Worm (Caenorhabditis elegans) whole organism, L1 larva: Measurements from ENCODE around the gene F29A7.3.

ENCODE experiments used
- C34B4.2 ChIP-seq: sonication (generic microtip); optimal IDR thresholded peaks from 2 replicates; lab custom pipeline; 2017; ENCODE audit warnings: mild to moderate bottlenecking, missing genetic modification characterization, missing compliant biosample characterization
- F16B12.6 ChIP-seq: fragments of 150-350 bp; optimal IDR thresholded peaks from 2 replicates; lab custom pipeline; 2014; ENCODE audit warnings: missing biosample characterization, missing genetic modification characterization
- Y116A8C.19 ChIP-seq: sonication (generic microtip); optimal IDR thresholded peaks from 2 replicates; lab custom pipeline; 2016; ENCODE audit warnings: missing compliant biosample characterization, missing genetic modification characterization, borderline replicate concordance
- aha-1 ChIP-seq: fragments of 150-350 bp; optimal IDR thresholded peaks from 2 replicates; lab custom pipeline; 2014; ENCODE audit warnings: missing biosample characterization, missing genetic modification characterization
- alr-1 ChIP-seq: fragments of 200-800 bp; sonication (Bioruptor generic); optimal IDR thresholded peaks from 2 replicates; lab custom pipeline; 2018; ENCODE audit warnings: borderline replicate concordance, mild to moderate bottlenecking, missing genetic modification characterization, missing compliant biosample characterization
- aly-2 ChIP-seq: fragments of 150-350 bp; optimal IDR thresholded peaks from 2 replicates; lab custom pipeline; 2014; ENCODE audit warnings: missing biosample characterization, missing genetic modification characterization
- blmp-1 ChIP-seq: fragments of 150-350 bp; optimal IDR thresholded peaks from 2 replicates; lab custom pipeline; 2014; ENCODE audit warnings: missing biosample characterization, missing genetic modification characterization
- ceh-8 ChIP-seq: fragments of 200-800 bp; sonication (Bioruptor generic); optimal IDR thresholded peaks from 2 replicates; lab custom pipeline; 2018; ENCODE audit warnings: mild to moderate bottlenecking, missing genetic modification characterization, moderate library complexity, missing compliant biosample characterization
- ceh-82 ChIP-seq, 3 experiments: fragments of 150-350 bp in 1 of 3; sonication (generic microtip) in 2 of 3; optimal IDR thresholded peaks; 2 replicates each; lab custom pipeline; 2014 to 2017; ENCODE audit warnings: missing biosample characterization in 3 of 3, missing genetic modification characterization in 3 of 3
- ceh-88 ChIP-seq: fragments of 200-800 bp; sonication (Bioruptor generic); IDR thresholded peaks from 2 replicates; pipeline ENCODE4 v1.3.6; 2022; ENCODE audit warnings: missing genetic modification characterization, missing compliant biosample characterization
- ceh-90 ChIP-seq: sonication (generic microtip); optimal IDR thresholded peaks from 2 replicates; lab custom pipeline; 2016; ENCODE audit warnings: missing genetic modification characterization, missing compliant biosample characterization
- dpl-1 ChIP-seq, 3 experiments: fragments of 150-350 bp in 2 of 3; sonication (generic microtip) in 1 of 3; optimal IDR thresholded peaks; 2 replicates each; lab custom pipeline; 2014 to 2017; ENCODE audit warnings: missing biosample characterization in 3 of 3, missing genetic modification characterization in 3 of 3, missing genetic modification reagents in 3 of 3
- dsc-1 ChIP-seq: sonication (generic microtip); optimal IDR thresholded peaks from 2 replicates; lab custom pipeline; 2016; ENCODE audit warnings: mild to moderate bottlenecking, missing genetic modification characterization, missing compliant biosample characterization
- efl-1 ChIP-seq, 4 experiments: fragments of 150-350 bp; optimal IDR thresholded peaks in 3 of 4; peaks in 1 of 4; 1 replicate in 1 of 4; 2 replicates in 3 of 4; lab custom pipeline; 2014; ENCODE audit warnings: missing biosample characterization in 2 of 4, missing genetic modification characterization in 2 of 4, missing genetic modification reagents in 2 of 4
- efl-3 ChIP-seq: fragments of 200-800 bp; sonication (Bioruptor generic); optimal IDR thresholded peaks from 2 replicates; lab custom pipeline; 2018; ENCODE audit warnings: mild to moderate bottlenecking, missing genetic modification characterization, missing compliant biosample characterization
- egl-27 ChIP-seq, 2 experiments: fragments of 150-350 bp in 1 of 2; sonication (generic microtip); optimal IDR thresholded peaks; 3 replicates each; lab custom pipeline; 2017 to 2018; ENCODE audit warnings: missing biosample characterization in 2 of 2, missing genetic modification characterization in 2 of 2, missing genetic modification reagents in 2 of 2
- ets-5 ChIP-seq: fragments of 200-800 bp; sonication (Bioruptor generic); IDR thresholded peaks from 2 replicates; pipeline ENCODE4 v1.3.6; 2022; ENCODE audit warnings: missing genetic modification characterization, missing compliant biosample characterization
- fkh-10 ChIP-seq: sonication (generic microtip); optimal IDR thresholded peaks from 2 replicates; lab custom pipeline; 2017; ENCODE audit warnings: missing biosample characterization, missing genetic modification reagents, missing genetic modification characterization
- fkh-4 ChIP-seq: sonication (generic microtip); optimal IDR thresholded peaks from 2 replicates; lab custom pipeline; 2016; ENCODE audit warnings: missing compliant biosample characterization, missing genetic modification characterization, borderline replicate concordance
- fos-1 ChIP-seq: fragments of 150-350 bp; optimal IDR thresholded peaks from 2 replicates; lab custom pipeline; 2014; ENCODE audit warnings: missing biosample characterization, missing genetic modification characterization
- grh-1 ChIP-seq: fragments of 200-800 bp; sonication (Bioruptor generic); IDR thresholded peaks from 2 replicates; pipeline ENCODE4 v1.3.6; 2022; ENCODE audit warnings: missing genetic modification reagents, missing genetic modification characterization, missing compliant biosample characterization
- hlh-17 ChIP-seq: fragments of 200-800 bp; sonication (Bioruptor generic); optimal IDR thresholded peaks from 2 replicates; lab custom pipeline; 2018; ENCODE audit warnings: missing genetic modification characterization, mild to moderate bottlenecking, missing compliant biosample characterization, moderate library complexity, borderline replicate concordance
- hpl-2 ChIP-seq: fragments of 150-350 bp; optimal IDR thresholded peaks from 2 replicates; lab custom pipeline; 2014; ENCODE audit warnings: missing biosample characterization, missing genetic modification reagents, missing genetic modification characterization
- isw-1 ChIP-seq: fragments of 200-800 bp; sonication (Bioruptor generic); IDR thresholded peaks from 2 replicates; pipeline ENCODE4 v1.3.6; 2022; ENCODE audit warnings: missing genetic modification characterization, missing compliant biosample characterization
- lin-13 ChIP-seq: fragments of 150-350 bp; optimal IDR thresholded peaks from 2 replicates; lab custom pipeline; 2014; ENCODE audit warnings: missing biosample characterization, missing genetic modification reagents, missing genetic modification characterization
- lin-14 ChIP-seq: fragments of 200-800 bp; sonication (Bioruptor generic); optimal IDR thresholded peaks from 2 replicates; lab custom pipeline; 2018; ENCODE audit warnings: mild to moderate bottlenecking, missing genetic modification characterization, moderate library complexity, missing compliant biosample characterization
- lin-15B ChIP-seq: fragments of 150-350 bp; sonication (generic microtip); optimal IDR thresholded peaks from 3 replicates; lab custom pipeline; 2014; ENCODE audit warnings: missing biosample characterization, missing genetic modification characterization
- lin-35 ChIP-seq, 2 experiments: fragments of 150-350 bp; optimal IDR thresholded peaks; 2 replicates each; lab custom pipeline; 2014; ENCODE audit warnings: missing biosample characterization in 2 of 2, missing genetic modification characterization in 2 of 2, missing genetic modification reagents in 2 of 2
- mdl-1 ChIP-seq, 2 experiments: fragments of 150-350 bp; optimal IDR thresholded peaks; 2 replicates each; lab custom pipeline; 2014 to 2017; ENCODE audit warnings: missing biosample characterization in 2 of 2, missing genetic modification characterization in 2 of 2, inconsistent platforms in 1 of 2
- mef-2 ChIP-seq: fragments of 150-350 bp; optimal IDR thresholded peaks from 2 replicates; lab custom pipeline; 2014; ENCODE audit warnings: missing biosample characterization, missing genetic modification characterization
- nhr-11 ChIP-seq: fragments of 150-350 bp; optimal IDR thresholded peaks from 2 replicates; lab custom pipeline; 2014; ENCODE audit warnings: missing biosample characterization, missing genetic modification characterization
- nhr-19 ChIP-seq: fragments of 200-800 bp; sonication (Bioruptor generic); conservative IDR thresholded peaks from 2 replicates; pipeline ENCODE4 v1.3.6; 2022; ENCODE audit warnings: missing genetic modification characterization, missing compliant biosample characterization
- nhr-20 ChIP-seq: sonication (generic microtip); optimal IDR thresholded peaks from 2 replicates; lab custom pipeline; 2016; ENCODE audit warnings: mild to moderate bottlenecking, missing genetic modification characterization, missing compliant biosample characterization
- nhr-237 ChIP-seq: fragments of 150-350 bp; optimal IDR thresholded peaks from 2 replicates; lab custom pipeline; 2014; ENCODE audit warnings: missing biosample characterization, missing genetic modification characterization
- nhr-28 ChIP-seq: fragments of 150-350 bp; optimal IDR thresholded peaks from 2 replicates; lab custom pipeline; 2014; ENCODE audit warnings: missing biosample characterization, missing genetic modification characterization
- nhr-47 ChIP-seq: sonication (generic microtip); optimal IDR thresholded peaks from 2 replicates; lab custom pipeline; 2016; ENCODE audit warnings: mild to moderate bottlenecking, missing genetic modification characterization, moderate library complexity, missing compliant biosample characterization
- nhr-71 ChIP-seq: sonication (generic microtip); optimal IDR thresholded peaks from 2 replicates; lab custom pipeline; 2016; ENCODE audit warnings: mild to moderate bottlenecking, missing genetic modification characterization, moderate library complexity, missing compliant biosample characterization
- nhr-76 ChIP-seq: sonication (generic microtip); optimal IDR thresholded peaks from 2 replicates; lab custom pipeline; 2017; ENCODE audit warnings: missing biosample characterization, missing genetic modification characterization
- nhr-77 ChIP-seq: fragments of 150-350 bp; optimal IDR thresholded peaks from 2 replicates; lab custom pipeline; 2014; ENCODE audit warnings: missing biosample characterization, missing genetic modification characterization
- nhr-85 ChIP-seq: sonication (generic microtip); peaks from one replicate; lab custom pipeline; 2016; ENCODE audit warnings: missing genetic modification characterization, inconsistent platforms, missing compliant biosample characterization
- nhr-90 ChIP-seq: sonication (generic microtip); optimal IDR thresholded peaks from 2 replicates; lab custom pipeline; 2016; ENCODE audit warnings: mild to moderate bottlenecking, missing genetic modification characterization, missing compliant biosample characterization; ENCODE audit not compliant: poor library complexity
- pag-3 ChIP-seq: sonication (generic microtip); optimal IDR thresholded peaks from 2 replicates; lab custom pipeline; 2017; ENCODE audit warnings: missing genetic modification characterization, mild to moderate bottlenecking, missing compliant biosample characterization, antibody characterized with exemption, borderline replicate concordance; ENCODE audit not compliant: insufficient read depth
- rnt-1 ChIP-seq: sonication (generic microtip); optimal IDR thresholded peaks from 2 replicates; lab custom pipeline; 2016; ENCODE audit warnings: mild to moderate bottlenecking, missing genetic modification characterization, moderate library complexity, missing compliant biosample characterization
- skn-1 ChIP-seq: fragments of 150-350 bp; optimal IDR thresholded peaks from 2 replicates; lab custom pipeline; 2014; ENCODE audit warnings: missing biosample characterization, missing genetic modification characterization
- snu-23 ChIP-seq: sonication (generic microtip); optimal IDR thresholded peaks from 2 replicates; lab custom pipeline; 2016; ENCODE audit warnings: missing genetic modification characterization, missing compliant biosample characterization
- sox-4 ChIP-seq: sonication (generic microtip); optimal IDR thresholded peaks from 2 replicates; lab custom pipeline; 2016; ENCODE audit warnings: missing genetic modification characterization, missing compliant biosample characterization
- unc-130 ChIP-seq: fragments of 150-350 bp; optimal IDR thresholded peaks from 2 replicates; lab custom pipeline; 2017; ENCODE audit warnings: missing biosample characterization, missing genetic modification characterization, inconsistent platforms
- unc-30 ChIP-seq: sonication (generic microtip); optimal IDR thresholded peaks from 2 replicates; lab custom pipeline; 2017; ENCODE audit warnings: missing biosample characterization, missing genetic modification characterization
- unc-98 ChIP-seq: fragments of 200-800 bp; sonication (Bioruptor generic); IDR thresholded peaks from 2 replicates; pipeline ENCODE4 v1.3.6; 2022; ENCODE audit warnings: missing genetic modification characterization, missing compliant biosample characterization
- vab-15 ChIP-seq: sonication (generic microtip); optimal IDR thresholded peaks from 2 replicates; lab custom pipeline; 2017; ENCODE audit warnings: missing genotype, mild to moderate bottlenecking, missing genetic modification characterization, missing compliant biosample characterization
- xbp-1 ChIP-seq: sonication (generic microtip); optimal IDR thresholded peaks from 2 replicates; lab custom pipeline; 2016; ENCODE audit warnings: missing genetic modification characterization, missing compliant biosample characterization
- zag-1 ChIP-seq: fragments of 150-350 bp; optimal IDR thresholded peaks from 2 replicates; lab custom pipeline; 2014; ENCODE audit warnings: missing biosample characterization, missing genetic modification characterization
- zip-4 ChIP-seq: fragments of 200-800 bp; sonication (Bioruptor generic); optimal IDR thresholded peaks from 2 replicates; lab custom pipeline; 2018; ENCODE audit warnings: mild to moderate bottlenecking, missing genetic modification characterization, moderate library complexity, missing compliant biosample characterization

The F29A7.3 gene

DNA sequence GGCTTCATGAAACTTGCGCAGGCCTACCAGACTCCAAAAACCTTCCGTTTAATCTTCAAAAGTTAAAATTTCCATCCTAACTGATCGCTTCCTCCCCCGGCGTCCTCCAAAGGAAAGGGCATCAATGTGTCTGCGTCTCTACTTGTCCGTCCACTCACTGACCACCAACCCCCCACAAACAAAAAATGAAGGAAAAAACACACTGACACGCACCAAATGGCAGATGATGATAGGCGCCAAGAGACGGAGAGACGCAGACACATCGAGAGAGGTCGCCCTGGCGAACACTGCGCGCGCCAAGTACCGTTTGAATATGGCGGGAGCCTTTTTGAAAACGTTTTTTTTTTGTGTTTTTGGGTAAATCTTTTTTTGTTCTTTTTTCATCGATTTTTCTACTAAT, 18.4 kb upstream of the F29A7.3 start:
- TF ChIP-seq rnt-1, result peak; percentile 51
- no peak for TF ChIP-seq ets-5
- TF ChIP-seq blmp-1 (tag; lab: Kevin White, UChicago), result no peak
- TF ChIP-seq nhr-28 (tag; lab: Kevin White, UChicago), result no peak
- TF ChIP-seq ceh-8 (GFP tag; lab: Kevin White, UChicago), result no peak
- TF ChIP-seq nhr-77, result no peak
- TF ChIP-seq fkh-4, result no peak
- TF ChIP-seq alr-1 (tag; lab: Kevin White, UChicago), result no peak
- TF ChIP-seq aha-1 (tag; lab: Kevin White, UChicago), result no peak
- no peak for TF ChIP-seq dsc-1
- peak; percentile 40 to 44 for TF ChIP-seq efl-1 (optimal IDR thresholded peaks at IDR 0.05; lab: Kevin White, UChicago)
- peak; percentile 0 to 93 for TF ChIP-seq efl-1 (GFP tag; optimal IDR thresholded peaks at IDR 0.05 in 1 of 2; lab: Kevin White, UChicago)
- TF ChIP-seq fos-1 (tag; lab: Kevin White, UChicago), result no peak
- no peak for TF ChIP-seq mef-2 (tag; lab: Kevin White, UChicago)
- TF ChIP-seq skn-1 (tag; lab: Kevin White, UChicago), result no peak
- no peak for TF ChIP-seq fkh-10 (GFP tag; lab: Kevin White, UChicago)
- TF ChIP-seq zag-1 (tag; lab: Kevin White, UChicago), result no peak
- TF ChIP-seq lin-13 (GFP tag; lab: Kevin White, UChicago), result no peak
- peak; percentile 19 for TF ChIP-seq nhr-47 (tag; lab: Kevin White, UChicago)
- TF ChIP-seq hpl-2 (GFP tag; lab: Kevin White, UChicago), result no peak
- peak; percentile 53 for TF ChIP-seq nhr-85
- TF ChIP-seq lin-14, result peak; percentile 88
- no peak for TF ChIP-seq nhr-20 (tag; lab: Kevin White, UChicago)
- TF ChIP-seq unc-130 (tag; lab: Kevin White, UChicago), result no peak
- no peak for TF ChIP-seq ceh-88 (GFP tag; lab: Robert Waterston, UW)
- TF ChIP-seq snu-23 (GFP tag; lab: Kevin White, UChicago), result peak; percentile 33
- TF ChIP-seq hlh-17, result no peak
- TF ChIP-seq pag-3 (tag; lab: Kevin White, UChicago), result no peak
- no peak for TF ChIP-seq lin-15B
- TF ChIP-seq unc-98, result no peak
- TF ChIP-seq sox-4 (tag; lab: Kevin White, UChicago), result no peak
- no peak for TF ChIP-seq unc-30 (tag; lab: Kevin White, UChicago)
- TF ChIP-seq F16B12.6 (tag; lab: Kevin White, UChicago), result no peak
- TF ChIP-seq vab-15 (tag; lab: Kevin White, UChicago), result no peak
- TF ChIP-seq ceh-82 (tag; optimal IDR thresholded peaks at IDR 0.05; lab: Kevin White, UChicago), result peak in 1 of 3 experiments; percentile 61
- TF ChIP-seq nhr-76 (tag; lab: Kevin White, UChicago), result no peak
- TF ChIP-seq mdl-1 (tag; optimal IDR thresholded peaks at IDR 0.05; lab: Kevin White, UChicago), result no peak
- TF ChIP-seq nhr-237 (tag; lab: Kevin White, UChicago), result no peak
- peak in 1 of 2 experiments; percentile 4 for TF ChIP-seq lin-35 (GFP tag; optimal IDR thresholded peaks at IDR 0.05; lab: Kevin White, UChicago)
- no peak for TF ChIP-seq Y116A8C.19
- no peak for TF ChIP-seq isw-1 (GFP tag; lab: Robert Waterston, UW)
- no peak for TF ChIP-seq nhr-90 (tag; lab: Kevin White, UChicago)
- peak; percentile 44 for TF ChIP-seq nhr-71 (tag; lab: Kevin White, UChicago)
- TF ChIP-seq C34B4.2 (tag; lab: Kevin White, UChicago), result no peak
- TF ChIP-seq xbp-1 (tag; lab: Kevin White, UChicago), result no peak
- no peak for TF ChIP-seq nhr-11
- TF ChIP-seq dpl-1 (GFP tag; optimal IDR thresholded peaks at IDR 0.05; lab: Kevin White, UChicago), result peak in 2 of 3 experiments; percentile 12 to 21
- TF ChIP-seq grh-1 (GFP tag; lab: Robert Waterston, UW), result no peak
- TF ChIP-seq aly-2 (tag; lab: Kevin White, UChicago), result no peak
- TF ChIP-seq efl-3, result no peak
- TF ChIP-seq egl-27 (tag; optimal IDR thresholded peaks at IDR 0.05; lab: Kevin White, UChicago), result no peak
- no peak for TF ChIP-seq ceh-90 (tag; lab: Kevin White, UChicago)
- TF ChIP-seq zip-4, result no peak
- TF ChIP-seq nhr-19 (GFP tag; lab: Robert Waterston, UW), result no peak
